Worm (Caenorhabditis elegans) whole organism, L2 larva: Measurements from ENCODE around the gene nhr-68.

Experiments
- C34F6.9 ChIP-seq: fragments of 150-350 bp; optimal IDR thresholded peaks from 2 replicates; lab custom pipeline; 2014; ENCODE audit warnings: missing biosample characterization, missing genetic modification characterization
- F13H6.1 ChIP-seq: sonication (generic microtip); optimal IDR thresholded peaks from 2 replicates; lab custom pipeline; 2016; ENCODE audit warnings: missing genetic modification characterization, missing compliant biosample characterization
- R02D3.7 ChIP-seq: fragments of 150-350 bp; optimal IDR thresholded peaks from 2 replicates; lab custom pipeline; 2014; ENCODE audit warnings: missing biosample characterization, missing genetic modification characterization
- Y55F3AM.14 ChIP-seq: fragments of 200-800 bp; sonication (Bioruptor generic); optimal IDR thresholded peaks from 2 replicates; lab custom pipeline; 2018; ENCODE audit warnings: mild to moderate bottlenecking, missing genetic modification characterization, missing compliant biosample characterization
- ama-1 ChIP-seq: fragments of 150-350 bp; optimal IDR thresholded peaks from 2 replicates; lab custom pipeline; 2018; ENCODE audit warnings: inconsistent platforms
- blmp-1 ChIP-seq: sonication (generic microtip); optimal IDR thresholded peaks from 2 replicates; lab custom pipeline; 2017; ENCODE audit warnings: missing genetic modification characterization, mild to moderate bottlenecking, missing compliant biosample characterization, antibody characterized with exemption, moderate library complexity; ENCODE audit not compliant: insufficient read depth
- ceh-16 ChIP-seq: fragments of 150-350 bp; optimal IDR thresholded peaks from 2 replicates; lab custom pipeline; 2014; ENCODE audit warnings: missing biosample characterization, missing genetic modification characterization
- ceh-82 ChIP-seq: fragments of 150-350 bp; optimal IDR thresholded peaks from 2 replicates; lab custom pipeline; 2014; ENCODE audit warnings: missing biosample characterization, missing genetic modification characterization
- crh-2 ChIP-seq: sonication (generic microtip); optimal IDR thresholded peaks from 2 replicates; lab custom pipeline; 2017; ENCODE audit warnings: missing biosample characterization, missing genetic modification characterization
- egl-27 ChIP-seq: sonication (generic microtip); optimal IDR thresholded peaks from 3 replicates; lab custom pipeline; 2017; ENCODE audit warnings: missing biosample characterization, missing genetic modification reagents, missing genetic modification characterization
- elt-3 ChIP-seq: sonication (generic microtip); optimal IDR thresholded peaks from 2 replicates; lab custom pipeline; 2017; ENCODE audit warnings: missing biosample characterization, missing genetic modification characterization
- fos-1 ChIP-seq: fragments of 150-350 bp; optimal IDR thresholded peaks from 2 replicates; lab custom pipeline; 2014; ENCODE audit warnings: missing biosample characterization, missing genetic modification characterization
- gmeb-1 ChIP-seq: fragments of 150-350 bp; optimal IDR thresholded peaks from 2 replicates; lab custom pipeline; 2014; ENCODE audit warnings: missing biosample characterization, missing genetic modification characterization
- lin-13 ChIP-seq: fragments of 150-350 bp; optimal IDR thresholded peaks from 2 replicates; lab custom pipeline; 2014; ENCODE audit warnings: missing biosample characterization, missing genetic modification reagents, missing genetic modification characterization
- lin-39 ChIP-seq: fragments of 150-350 bp; optimal IDR thresholded peaks from 2 replicates; lab custom pipeline; 2014; ENCODE audit warnings: missing biosample characterization, missing genetic modification reagents, missing genetic modification characterization
- lsy-2 ChIP-seq, 2 experiments: fragments of 150-350 bp in 1 of 2; sonication (generic microtip) in 1 of 2; optimal IDR thresholded peaks; 2 replicates each; lab custom pipeline; 2014 to 2017; ENCODE audit warnings: missing biosample characterization in 2 of 2, missing genetic modification characterization in 2 of 2
- mab-5 ChIP-seq: fragments of 150-350 bp; optimal IDR thresholded peaks from 2 replicates; lab custom pipeline; 2014; ENCODE audit warnings: missing biosample characterization, missing genetic modification characterization
- mdl-1 ChIP-seq, 2 experiments: fragments of 150-350 bp in 1 of 2; sonication (generic microtip) in 1 of 2; optimal IDR thresholded peaks; 2 replicates each; lab custom pipeline; 2017; ENCODE audit warnings: missing biosample characterization in 2 of 2, missing genetic modification characterization in 2 of 2
- nhr-10 ChIP-seq: sonication (generic microtip); optimal IDR thresholded peaks from 2 replicates; lab custom pipeline; 2017; ENCODE audit warnings: missing biosample characterization, missing genetic modification characterization
- nhr-129 ChIP-seq: fragments of 150-350 bp; optimal IDR thresholded peaks from 2 replicates; lab custom pipeline; 2014; ENCODE audit warnings: missing biosample characterization, missing genetic modification characterization
- nhr-21 ChIP-seq: fragments of 150-350 bp; optimal IDR thresholded peaks from 2 replicates; lab custom pipeline; 2014; ENCODE audit warnings: missing biosample characterization, missing genetic modification characterization
- nhr-237 ChIP-seq: fragments of 150-350 bp; optimal IDR thresholded peaks from 2 replicates; lab custom pipeline; 2014; ENCODE audit warnings: missing biosample characterization, missing genetic modification characterization
- nhr-25 ChIP-seq: fragments of 150-350 bp; sonication (generic microtip); optimal IDR thresholded peaks from 3 replicates; lab custom pipeline; 2014; ENCODE audit warnings: missing biosample characterization, missing genetic modification characterization
- nhr-6 ChIP-seq: fragments of 150-350 bp; optimal IDR thresholded peaks from 2 replicates; lab custom pipeline; 2014; ENCODE audit warnings: missing biosample characterization, missing genetic modification characterization
- nhr-77 ChIP-seq: fragments of 150-350 bp; optimal IDR thresholded peaks from 2 replicates; lab custom pipeline; 2014; ENCODE audit warnings: missing biosample characterization, missing genetic modification characterization
- peb-1 ChIP-seq: fragments of 150-350 bp; optimal IDR thresholded peaks from 2 replicates; lab custom pipeline; 2014; ENCODE audit warnings: missing biosample characterization, missing genetic modification characterization
- sem-4 ChIP-seq: fragments of 150-350 bp; optimal IDR thresholded peaks from 2 replicates; lab custom pipeline; 2014; ENCODE audit warnings: missing biosample characterization, missing genetic modification reagents, missing genetic modification characterization
- skn-1 ChIP-seq: sonication (generic microtip); optimal IDR thresholded peaks from 2 replicates; lab custom pipeline; 2017; ENCODE audit warnings: missing biosample characterization, missing genetic modification characterization
- sma-3 ChIP-seq: sonication (generic microtip); optimal IDR thresholded peaks from 2 replicates; lab custom pipeline; 2016; ENCODE audit warnings: missing genetic modification reagents, missing genetic modification characterization, missing compliant biosample characterization
- sma-9 ChIP-seq, 2 experiments: fragments of 150-350 bp in 1 of 2; sonication (generic microtip) in 1 of 2; optimal IDR thresholded peaks; 2 replicates each; lab custom pipeline; 2014 to 2016; ENCODE audit warnings: missing genetic modification characterization in 2 of 2, mild to moderate bottlenecking in 1 of 2, missing biosample characterization in 1 of 2, missing compliant biosample characterization in 1 of 2, missing genetic modification reagents in 1 of 2, moderate library complexity in 1 of 2
- snpc-4 ChIP-seq: fragments of 150-350 bp; optimal IDR thresholded peaks from 2 replicates; lab custom pipeline; 2014; ENCODE audit warnings: missing biosample characterization, missing genetic modification characterization
- unc-55 ChIP-seq: fragments of 150-350 bp; sonication (generic microtip); optimal IDR thresholded peaks from 3 replicates; lab custom pipeline; 2014; ENCODE audit warnings: missing biosample characterization, missing genetic modification reagents, missing genetic modification characterization
- unc-62 ChIP-seq: fragments of 150-350 bp; optimal IDR thresholded peaks from 2 replicates; lab custom pipeline; 2014; ENCODE audit warnings: missing biosample characterization, missing genetic modification reagents, missing genetic modification characterization
- zag-1 ChIP-seq: fragments of 150-350 bp; optimal IDR thresholded peaks from 2 replicates; lab custom pipeline; 2014; ENCODE audit warnings: missing biosample characterization, missing genetic modification characterization
- ztf-4 ChIP-seq: fragments of 150-350 bp; optimal IDR thresholded peaks from 2 replicates; lab custom pipeline; 2014; ENCODE audit warnings: missing biosample characterization, missing genetic modification characterization

Gene nhr-68

DNA sequence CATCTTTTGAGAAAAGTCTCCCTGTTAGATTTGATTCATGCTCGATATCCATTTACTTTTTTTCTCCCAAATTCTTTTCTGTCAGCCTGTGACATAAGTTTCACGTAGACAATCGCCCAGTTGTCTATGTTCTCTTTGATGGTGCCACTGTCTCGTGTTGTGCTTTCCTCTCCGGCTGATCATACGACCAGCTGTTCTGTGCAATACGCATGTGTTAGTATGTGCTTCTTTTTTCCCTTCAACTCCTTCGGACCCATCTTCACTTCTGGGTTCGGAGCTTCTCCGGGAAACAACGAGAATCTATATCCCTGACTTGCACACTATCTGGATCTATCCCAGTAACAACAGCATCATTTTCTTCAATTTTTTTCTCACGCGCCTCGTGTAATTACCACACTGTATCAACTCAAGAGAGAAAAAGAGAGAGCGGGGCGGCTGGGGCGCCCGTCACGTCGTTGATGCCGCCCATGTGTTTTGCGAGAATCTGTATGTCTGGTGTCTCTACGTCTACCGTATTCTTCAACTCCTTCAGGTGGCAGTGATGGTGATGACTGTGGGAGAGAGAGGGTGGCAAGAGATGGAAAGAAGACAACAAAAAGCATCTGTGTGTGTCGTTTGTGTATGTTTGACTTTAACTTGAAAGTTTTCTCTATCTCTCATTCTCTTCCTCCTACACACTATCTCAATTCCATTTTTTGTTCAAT, 41.3 kb upstream of the nhr-68 start:
- TF ChIP-seq F13H6.1 (tag; lab: Kevin White, UChicago) (peak; percentile 96), nhr-25 (tag; lab: Kevin White, UChicago) (peak; percentile 95), gmeb-1 (tag; lab: Kevin White, UChicago) (peak; percentile 55), skn-1 (tag; lab: Kevin White, UChicago) (no peak), sma-9 (GFP tag; optimal IDR thresholded peaks at IDR 0.05; lab: Kevin White, UChicago) (peak; percentile 97), sma-9 (tag; optimal IDR thresholded peaks at IDR 0.05; lab: Kevin White, UChicago) (no peak), unc-62 (GFP tag; lab: Kevin White, UChicago) (no peak), Y55F3AM.14 (peak; percentile 73), nhr-21 (tag; lab: Kevin White, UChicago) (peak; percentile 77), blmp-1 (tag; lab: Kevin White, UChicago) (peak; percentile 96), lsy-2 (tag; optimal IDR thresholded peaks at IDR 0.05; lab: Kevin White, UChicago) (peak; percentile 13 to 80), sem-4 (tag; lab: Kevin White, UChicago) (peak; percentile 82), unc-55 (no peak), sma-3 (GFP tag; lab: Kevin White, UChicago) (peak; percentile 91), C34F6.9 (peak; percentile 65), mdl-1 (tag; optimal IDR thresholded peaks at IDR 0.05; lab: Kevin White, UChicago) (peak; percentile 46 to 83), nhr-237 (tag; lab: Kevin White, UChicago) (no peak), ztf-4 (peak; percentile 38), lin-13 (peak; percentile 76), lin-39 (no peak), nhr-129 (tag; lab: Kevin White, UChicago) (peak; percentile 90), nhr-6 (tag; lab: Kevin White, UChicago) (peak; percentile 73), egl-27 (tag; lab: Kevin White, UChicago) (peak; percentile 77), crh-2 (tag; lab: Kevin White, UChicago) (peak; percentile 80), fos-1 (tag; lab: Kevin White, UChicago) (peak; percentile 94), mab-5 (tag; lab: Kevin White, UChicago) (peak; percentile 19)

DNA sequence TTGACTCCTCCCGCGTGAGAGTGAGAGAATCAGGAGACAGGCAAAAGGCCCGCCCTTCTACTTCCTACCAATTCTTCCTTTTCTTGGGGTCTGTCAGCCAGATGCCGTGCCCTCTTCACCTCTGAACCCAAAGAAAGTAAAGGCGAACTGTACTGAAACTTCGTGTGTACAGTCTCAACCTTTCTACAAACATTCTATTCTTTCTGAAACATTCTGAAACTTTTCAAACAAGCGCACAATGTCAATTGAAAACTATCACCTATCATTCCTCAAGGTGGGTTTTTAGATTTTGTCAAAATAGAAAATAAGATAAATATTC, 40.7 kb upstream of the nhr-68 start:
- TF ChIP-seq ama-1 (lab: Kevin White, UChicago) (peak; percentile 63), crh-2 (tag; lab: Kevin White, UChicago) (no peak)

DNA sequence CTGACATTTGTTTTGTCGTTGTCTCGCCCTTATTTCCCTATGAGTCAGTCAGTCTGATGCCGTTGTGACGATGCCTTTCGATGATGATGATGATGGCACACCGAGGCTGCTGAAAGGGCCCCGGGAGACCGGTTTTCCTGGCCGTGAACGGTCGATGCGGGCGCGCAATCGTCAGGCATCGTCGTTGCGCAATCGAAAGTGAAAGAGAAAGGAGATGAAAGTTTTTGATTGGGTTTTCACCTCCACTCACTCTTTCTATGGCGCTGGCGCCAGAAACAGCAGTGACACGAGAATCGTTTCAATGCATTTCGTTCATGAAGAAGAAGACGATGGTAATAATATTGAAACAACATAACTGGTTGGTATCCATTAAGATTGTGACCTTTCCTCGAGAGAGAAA, 40.3 kb upstream of the nhr-68 start:
- no peak for TF ChIP-seq F13H6.1 (tag; lab: Kevin White, UChicago)
- TF ChIP-seq nhr-129 (tag; lab: Kevin White, UChicago): peak; percentile 67
- TF ChIP-seq elt-3 (tag; lab: Kevin White, UChicago): no peak
- TF ChIP-seq ceh-82 (tag; lab: Kevin White, UChicago): no peak
- TF ChIP-seq ceh-16 (tag; lab: Kevin White, UChicago): no peak
- no peak for TF ChIP-seq nhr-6 (tag; lab: Kevin White, UChicago)
- TF ChIP-seq nhr-77 (tag; lab: Kevin White, UChicago): no peak
- no peak for TF ChIP-seq peb-1 (tag; lab: Kevin White, UChicago)
- peak; percentile 80 for TF ChIP-seq sem-4 (tag; lab: Kevin White, UChicago)
- TF ChIP-seq blmp-1 (tag; lab: Kevin White, UChicago): peak; percentile 100
- TF ChIP-seq Y55F3AM.14: peak; percentile 61
- no peak for TF ChIP-seq gmeb-1 (tag; lab: Kevin White, UChicago)
- TF ChIP-seq snpc-4: no peak
- TF ChIP-seq sma-3 (GFP tag; lab: Kevin White, UChicago): peak; percentile 72
- TF ChIP-seq unc-55: no peak
- TF ChIP-seq ztf-4: no peak
- TF ChIP-seq ama-1 (lab: Kevin White, UChicago): no peak
- TF ChIP-seq lin-39: no peak
- TF ChIP-seq fos-1 (tag; lab: Kevin White, UChicago): peak; percentile 33
- TF ChIP-seq nhr-10 (tag; lab: Kevin White, UChicago): no peak
- no peak for TF ChIP-seq skn-1 (tag; lab: Kevin White, UChicago)
- no peak for TF ChIP-seq unc-62 (GFP tag; lab: Kevin White, UChicago)
- TF ChIP-seq zag-1 (tag; lab: Kevin White, UChicago): no peak
- TF ChIP-seq egl-27 (tag; lab: Kevin White, UChicago): peak; percentile 62
- TF ChIP-seq R02D3.7: no peak
- no peak for TF ChIP-seq nhr-237 (tag; lab: Kevin White, UChicago)
- peak; percentile 87 for TF ChIP-seq sma-9 (GFP tag; optimal IDR thresholded peaks at IDR 0.05; lab: Kevin White, UChicago)
- TF ChIP-seq sma-9 (tag; optimal IDR thresholded peaks at IDR 0.05; lab: Kevin White, UChicago): no peak
- peak; percentile 88 for TF ChIP-seq nhr-25 (tag; lab: Kevin White, UChicago)
- peak; percentile 46 for TF ChIP-seq nhr-21 (tag; lab: Kevin White, UChicago)
- no peak for TF ChIP-seq lsy-2 (tag; optimal IDR thresholded peaks at IDR 0.05; lab: Kevin White, UChicago)
